Fruit fly (Drosophila melanogaster) whole organism, prepupa: ENCODE data around the gene Osi10a.
A peak's percentile ranks its signal among the peaks of the same experiment; 100 is the strongest.

Source experiments
- CG10631 ChIP-seq: fragments of 200-800 bp; sonication (Bioruptor generic); optimal IDR thresholded peaks from 2 replicates; lab custom pipeline; 2016; ENCODE audit warnings: missing biosample characterization, missing genetic modification characterization
- CG10669 ChIP-seq: fragments of 200-800 bp; sonication (Bioruptor generic); optimal IDR thresholded peaks from 3 replicates; lab custom pipeline; 2018; ENCODE audit warnings: missing biosample characterization, mild to moderate bottlenecking, missing genetic modification characterization, moderate library complexity
- CG11294 ChIP-seq: fragments of 200-800 bp; sonication (Bioruptor generic); IDR thresholded peaks from 2 replicates; pipeline ENCODE4 v1.3.6; 2022; ENCODE audit warnings: missing biosample characterization, missing genetic modification characterization
- CG11762 ChIP-seq: fragments of 200-800 bp; sonication (Bioruptor generic); optimal IDR thresholded peaks from 3 replicates; lab custom pipeline; 2016; ENCODE audit warnings: missing biosample characterization, missing genetic modification characterization; ENCODE audit not compliant: insufficient read depth
- CG11902 ChIP-seq: fragments of 200-800 bp; sonication (Bioruptor generic); optimal IDR thresholded peaks from 3 replicates; lab custom pipeline; 2016; ENCODE audit warnings: missing biosample characterization, missing genetic modification characterization
- CG15336 ChIP-seq: fragments of 200-800 bp; sonication (Bioruptor generic); IDR thresholded peaks from 2 replicates; pipeline ENCODE4 v1.3.6; 2022; ENCODE audit warnings: missing biosample characterization, missing genetic modification characterization
- CG3032 ChIP-seq: fragments of 200-800 bp; optimal IDR thresholded peaks from 2 replicates; lab custom pipeline; 2019; ENCODE audit warnings: missing biosample characterization, mild to moderate bottlenecking, missing genetic modification characterization, moderate library complexity
- CG31627 ChIP-seq: fragments of 200-800 bp; sonication (Bioruptor generic); optimal IDR thresholded peaks from 3 replicates; lab custom pipeline; 2016; ENCODE audit warnings: missing biosample characterization, missing genetic modification characterization
- CG32006 ChIP-seq: fragments of 200-800 bp; sonication (Bioruptor generic); optimal IDR thresholded peaks from 3 replicates; lab custom pipeline; 2017; ENCODE audit warnings: missing biosample characterization, mild to moderate bottlenecking, missing genetic modification characterization
- CG3919 ChIP-seq: fragments of 200-800 bp; sonication (Bioruptor generic); optimal IDR thresholded peaks from 3 replicates; lab custom pipeline; 2016; ENCODE audit warnings: missing biosample characterization, missing genetic modification characterization
- CG6163 ChIP-seq: fragments of 200-800 bp; sonication (Bioruptor generic); IDR thresholded peaks from 3 replicates; pipeline ENCODE4 v1.3.6; 2022; ENCODE audit warnings: missing biosample characterization, missing genetic modification characterization
- CG6276 ChIP-seq: fragments of 200-800 bp; sonication (Bioruptor generic); optimal IDR thresholded peaks from 2 replicates; lab custom pipeline; 2017; ENCODE audit warnings: missing biosample characterization, mild to moderate bottlenecking, missing genetic modification characterization
- CG6792 ChIP-seq: fragments of 200-800 bp; sonication (Bioruptor generic); optimal IDR thresholded peaks from 3 replicates; lab custom pipeline; 2016; ENCODE audit warnings: missing biosample characterization, missing genetic modification characterization
- CG6808 ChIP-seq: fragments of 200-800 bp; sonication (Bioruptor generic); optimal IDR thresholded peaks from 3 replicates; lab custom pipeline; 2017; ENCODE audit warnings: missing biosample characterization, missing genetic modification characterization, mild to moderate bottlenecking, moderate library complexity, missing genetic modification reagents
- CG6854 ChIP-seq: fragments of 200-800 bp; sonication (Bioruptor generic); optimal IDR thresholded peaks from 2 replicates; lab custom pipeline; 2017; ENCODE audit warnings: missing biosample characterization, mild to moderate bottlenecking, missing genetic modification characterization
- CG7368 ChIP-seq: fragments of 200-800 bp; sonication (Bioruptor generic); optimal IDR thresholded peaks from 3 replicates; lab custom pipeline; 2016; ENCODE audit warnings: missing biosample characterization, missing genetic modification characterization
- CG8119 ChIP-seq: fragments of 200-800 bp; sonication (Bioruptor generic); IDR thresholded peaks from 3 replicates; pipeline ENCODE4 v1.3.6; 2022; ENCODE audit warnings: missing biosample characterization, missing genetic modification characterization
- CG8319 ChIP-seq: fragments of 200-800 bp; sonication (Bioruptor generic); optimal IDR thresholded peaks from 3 replicates; lab custom pipeline; 2016; ENCODE audit warnings: missing biosample characterization, missing genetic modification characterization
- CG8632 ChIP-seq: fragments of 200-800 bp; sonication (Bioruptor generic); optimal IDR thresholded peaks from 3 replicates; lab custom pipeline; 2016; ENCODE audit warnings: missing biosample characterization, missing genetic modification characterization
- Eip75B ChIP-seq: fragments of 200-800 bp; sonication (Bioruptor generic); optimal IDR thresholded peaks from 3 replicates; lab custom pipeline; 2016; ENCODE audit warnings: missing biosample characterization, missing genetic modification characterization
- Eip78C ChIP-seq: fragments of 200-800 bp; sonication (Bioruptor generic); peaks from one replicate; lab custom pipeline; 2016; ENCODE audit warnings: missing biosample characterization, missing genetic modification characterization
- Ets21C ChIP-seq: fragments of 200-800 bp; sonication (Bioruptor generic); optimal IDR thresholded peaks from 3 replicates; lab custom pipeline; 2016; ENCODE audit warnings: missing biosample characterization, missing genetic modification characterization
- Ets96B ChIP-seq: fragments of 200-800 bp; optimal IDR thresholded peaks from 2 replicates; lab custom pipeline; 2019; ENCODE audit warnings: missing biosample characterization, mild to moderate bottlenecking, missing genetic modification characterization, moderate library complexity
- Hr38 ChIP-seq: sonication (Bioruptor generic); optimal IDR thresholded peaks from 2 replicates; lab custom pipeline; 2016; ENCODE audit warnings: missing biosample characterization, missing genetic modification characterization
- Hr4 ChIP-seq: fragments of 200-800 bp; sonication (Bioruptor generic); optimal IDR thresholded peaks from 3 replicates; lab custom pipeline; 2016; ENCODE audit warnings: missing biosample characterization, missing genetic modification characterization
- OdsH ChIP-seq: fragments of 200-800 bp; sonication (Bioruptor generic); optimal IDR thresholded peaks from 3 replicates; lab custom pipeline; 2016; ENCODE audit warnings: missing biosample characterization, missing genetic modification characterization
- Sox102F ChIP-seq: fragments of 200-800 bp; sonication (Bioruptor generic); optimal IDR thresholded peaks from 2 replicates; lab custom pipeline; 2016; ENCODE audit warnings: missing biosample characterization, mild to moderate bottlenecking, missing genetic modification characterization
- Sox14 ChIP-seq: fragments of 200-800 bp; sonication (Bioruptor generic); optimal IDR thresholded peaks from 3 replicates; lab custom pipeline; 2016; ENCODE audit warnings: missing biosample characterization, missing genetic modification characterization
- acj6 ChIP-seq: fragments of 200-800 bp; sonication (Bioruptor generic); optimal IDR thresholded peaks from 3 replicates; lab custom pipeline; 2016; ENCODE audit warnings: missing biosample characterization, missing genetic modification characterization
- eg ChIP-seq: fragments of 200-800 bp; sonication (Bioruptor generic); IDR thresholded peaks from 3 replicates; pipeline ENCODE4 v1.3.6; 2022; ENCODE audit warnings: missing biosample characterization, missing genetic modification characterization
- esn ChIP-seq: fragments of 200-800 bp; sonication (Bioruptor generic); optimal IDR thresholded peaks from 2 replicates; lab custom pipeline; 2016; ENCODE audit warnings: missing biosample characterization, mild to moderate bottlenecking, missing genetic modification characterization, moderate library complexity
- fd59A ChIP-seq: fragments of 200-800 bp; sonication (Bioruptor generic); optimal IDR thresholded peaks from 2 replicates; lab custom pipeline; 2017; ENCODE audit warnings: missing biosample characterization, mild to moderate bottlenecking, missing genetic modification characterization, missing genetic modification reagents
- lz ChIP-seq: fragments of 200-800 bp; sonication (Bioruptor generic); optimal IDR thresholded peaks from 3 replicates; lab custom pipeline; 2016; ENCODE audit warnings: missing biosample characterization, missing genetic modification characterization
- net ChIP-seq: fragments of 200-800 bp; sonication (Bioruptor generic); optimal IDR thresholded peaks from 3 replicates; lab custom pipeline; 2016; ENCODE audit warnings: missing biosample characterization, missing genetic modification characterization
- spab ChIP-seq: fragments of 200-800 bp; sonication (Bioruptor generic); optimal IDR thresholded peaks from 2 replicates; lab custom pipeline; 2017; ENCODE audit warnings: missing biosample characterization, mild to moderate bottlenecking, missing genetic modification characterization, missing genetic modification reagents
- ss ChIP-seq, 2 experiments: fragments of 200-800 bp; sonication (Bioruptor generic); optimal IDR thresholded peaks; 2 replicates in 1 of 2; 3 replicates in 1 of 2; lab custom pipeline; 2017 to 2018; ENCODE audit warnings: mild to moderate bottlenecking in 2 of 2, missing biosample characterization in 2 of 2, missing genetic modification characterization in 2 of 2, moderate library complexity in 1 of 2
- svp ChIP-seq: fragments of 200-800 bp; sonication (Bioruptor generic); peaks from one replicate; lab custom pipeline; 2016; ENCODE audit warnings: missing biosample characterization, missing genetic modification characterization
- topi ChIP-seq: fragments of 200-800 bp; sonication (Bioruptor generic); optimal IDR thresholded peaks from 3 replicates; lab custom pipeline; 2016; ENCODE audit warnings: missing biosample characterization, missing genetic modification characterization

Gene Osi10a

DNA sequence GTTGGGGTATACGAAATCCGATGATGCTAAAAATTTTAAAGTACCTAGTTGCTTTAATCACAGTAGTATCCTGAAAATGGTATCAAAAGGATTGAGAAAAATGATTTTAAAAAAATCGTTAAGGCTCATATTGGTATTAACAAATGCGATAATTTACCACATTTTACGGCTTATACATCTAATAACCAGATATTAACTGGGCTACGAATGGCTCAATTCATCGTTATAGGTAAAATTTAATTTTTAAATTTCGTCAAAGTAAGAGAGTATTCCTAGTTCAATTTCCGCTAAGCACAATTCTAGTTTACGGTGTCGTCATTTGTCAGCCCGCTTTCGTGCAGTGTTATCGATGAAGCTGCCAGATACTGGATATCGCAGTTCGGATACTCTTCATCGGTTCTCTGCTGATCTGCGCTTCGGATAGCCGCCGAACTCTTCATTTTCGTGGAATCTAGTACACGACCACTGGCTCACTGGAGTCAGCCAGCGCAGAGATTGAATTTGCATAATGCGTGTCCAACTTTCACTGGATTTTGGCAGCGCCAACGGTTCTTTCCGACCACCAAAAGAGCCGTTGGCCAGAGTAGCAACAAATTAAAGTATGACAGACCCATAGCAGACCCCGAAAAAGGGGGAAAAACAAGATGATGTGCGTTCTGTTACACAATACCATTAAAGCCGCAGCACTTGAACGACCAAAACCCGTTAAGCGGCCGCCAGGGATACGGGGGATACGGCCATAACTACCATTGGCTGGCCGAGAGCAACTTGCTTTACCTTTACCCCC lies 34.5 kb upstream of the Osi10a start (continued):
- peak; percentile 24 for TF ChIP-seq CG6854
- TF ChIP-seq CG10669 (GFP tag; lab: Kevin White, UChicago): no peak
- TF ChIP-seq topi (GFP tag; lab: Kevin White, UChicago): peak; percentile 0
- no peak for TF ChIP-seq lz (GFP tag; lab: Kevin White, UChicago)
- peak; percentile 79 for TF ChIP-seq Eip78C
- TF ChIP-seq Eip75B (GFP tag; lab: Kevin White, UChicago): peak; percentile 34
- peak; percentile 28 for TF ChIP-seq CG8632
- TF ChIP-seq CG8319 (GFP tag; lab: Kevin White, UChicago): no peak
- peak; percentile 41 for TF ChIP-seq CG3919 (GFP tag; lab: Kevin White, UChicago)
- TF ChIP-seq OdsH (GFP tag; lab: Kevin White, UChicago): peak; percentile 60
- no peak for TF ChIP-seq esn (GFP tag; lab: Kevin White, UChicago)
- TF ChIP-seq CG11294: no peak
- no peak for TF ChIP-seq Hr38
- no peak for TF ChIP-seq CG11762 (GFP tag; lab: Kevin White, UChicago)
- TF ChIP-seq acj6 (GFP tag; lab: Kevin White, UChicago): peak; percentile 52
- TF ChIP-seq CG8119 (GFP tag; lab: Robert Waterston, UW): no peak
- TF ChIP-seq eg (GFP tag; lab: Robert Waterston, UW): no peak
- peak; percentile 86 for TF ChIP-seq CG32006 (GFP tag; lab: Kevin White, UChicago)
- peak; percentile 46 for TF ChIP-seq CG6792 (GFP tag; lab: Kevin White, UChicago)
- TF ChIP-seq net (GFP tag; lab: Kevin White, UChicago): peak; percentile 7
- TF ChIP-seq Hr4 (GFP tag; lab: Kevin White, UChicago): peak; percentile 56
- peak; percentile 9 for TF ChIP-seq Sox14
- TF ChIP-seq CG3032 (tag; lab: Kevin White, UChicago): no peak
- no peak for TF ChIP-seq CG6276
- no peak for TF ChIP-seq Ets96B (tag; lab: Kevin White, UChicago)
- peak; percentile 48 for TF ChIP-seq CG11902 (GFP tag; lab: Kevin White, UChicago)
- TF ChIP-seq CG10631 (GFP tag; lab: Kevin White, UChicago): peak; percentile 18
- no peak for TF ChIP-seq CG6163 (GFP tag; lab: Robert Waterston, UW)
- no peak for TF ChIP-seq CG31627
- no peak for TF ChIP-seq fd59A
- no peak for TF ChIP-seq ss (GFP tag; optimal IDR thresholded peaks at IDR 0.05; lab: Kevin White, UChicago)
- no peak for TF ChIP-seq spab (GFP tag; lab: Kevin White, UChicago)
- peak; percentile 31; the same call in 1 of the 2 replicates for TF ChIP-seq CG15336 (GFP tag; lab: Robert Waterston, UW)
- peak; percentile 12 for TF ChIP-seq Sox102F (GFP tag; lab: Kevin White, UChicago)
- TF ChIP-seq CG6808 (GFP tag; lab: Kevin White, UChicago): no peak
- no peak for TF ChIP-seq CG7368 (GFP tag; lab: Kevin White, UChicago)

DNA sequence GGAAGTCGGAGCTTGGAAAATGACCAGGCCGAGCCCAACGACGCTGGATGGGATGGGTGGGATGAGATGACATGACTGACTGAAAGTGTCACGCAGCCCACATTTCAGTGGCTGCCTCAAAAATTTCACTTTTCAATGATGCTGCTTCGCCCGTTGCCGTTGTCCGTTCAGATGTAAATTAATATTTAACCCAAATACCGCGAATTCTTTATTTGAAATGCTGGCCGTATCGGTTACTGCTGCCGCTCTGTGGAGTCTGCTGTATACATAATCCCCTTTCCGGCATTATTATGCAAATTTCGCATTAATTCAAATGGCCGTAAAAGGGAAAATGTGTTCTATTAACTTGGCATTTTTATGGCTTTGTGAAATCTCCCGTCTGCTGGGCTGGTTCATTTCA lies 33.5 kb upstream of the Osi10a start:
- no peak for TF ChIP-seq CG15336 (GFP tag; lab: Robert Waterston, UW)
- TF ChIP-seq Hr4 (GFP tag; lab: Kevin White, UChicago): no peak
- TF ChIP-seq CG6854: no peak
- no peak for TF ChIP-seq Ets21C (GFP tag; lab: Kevin White, UChicago)
- no peak for TF ChIP-seq Hr38
- TF ChIP-seq CG8119 (GFP tag; lab: Robert Waterston, UW): no peak
- no peak for TF ChIP-seq CG6808 (GFP tag; lab: Kevin White, UChicago)
- peak; percentile 6 for TF ChIP-seq Eip78C
- TF ChIP-seq svp: no peak
- TF ChIP-seq, all 60 proteins: peak for 1
